Fruit fly (Drosophila melanogaster): ENCODE results near the gene nau.

The nau gene

DNA sequence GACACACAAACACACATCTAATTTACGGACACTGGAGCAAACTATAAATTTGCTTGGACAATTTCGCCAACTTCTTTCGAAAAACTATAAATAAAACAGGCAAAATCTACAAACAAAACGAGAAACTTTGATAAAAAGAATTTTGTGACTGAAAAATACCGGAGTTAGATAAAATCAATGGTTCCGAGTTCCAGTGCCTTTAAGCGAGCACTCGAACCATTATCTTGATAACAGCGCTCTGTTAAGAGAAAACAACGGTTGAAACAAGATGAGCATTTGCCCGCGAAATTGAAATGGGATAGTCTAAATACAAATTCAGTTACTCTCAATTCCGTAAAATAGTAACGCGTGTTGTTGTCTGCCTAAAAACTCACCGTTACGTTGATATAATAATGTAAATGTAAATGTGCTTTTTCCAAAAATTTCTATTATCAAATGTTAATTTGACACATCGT is 23.6 kb downstream of the nau start, which contains the start of gene CG10254 (continued):
- TF ChIP-seq Deaf1 (tag; optimal IDR thresholded peaks at IDR 0.05) (no peak), BEAF-32 (GFP tag; optimal IDR thresholded peaks at IDR 0.05) (peak; percentile 18), salm (tag; optimal IDR thresholded peaks at IDR 0.05) (no peak), CG30020 (tag; optimal IDR thresholded peaks at IDR 0.05) (no peak), CG12769 (tag; optimal IDR thresholded peaks at IDR 0.05) (no peak), ems (GFP tag; optimal IDR thresholded peaks at IDR 0.05) (no peak), CG30431 (GFP tag; optimal IDR thresholded peaks at IDR 0.05) (no peak), sr (GFP tag; IDR thresholded peaks at IDR 0.05) (no peak), gro (GFP tag; optimal IDR thresholded peaks at IDR 0.05) (no peak), Jarid2 (GFP tag; optimal IDR thresholded peaks at IDR 0.05) (no peak), cg (GFP tag; optimal IDR thresholded peaks at IDR 0.05) (no peak), HLH54F (GFP tag; optimal IDR thresholded peaks at IDR 0.05) (no peak), trem (tag; optimal IDR thresholded peaks at IDR 0.05) (peak; percentile 21), pum (GFP tag; optimal IDR thresholded peaks at IDR 0.05) (no peak), MESR4 (GFP tag; optimal IDR thresholded peaks at IDR 0.05) (peak; percentile 55), CG18619 (GFP tag; optimal IDR thresholded peaks at IDR 0.05) (no peak), CG12391 (tag; optimal IDR thresholded peaks at IDR 0.05) (no peak), YL-1 (GFP tag; optimal IDR thresholded peaks at IDR 0.05) (peak; percentile 45), CG11456 (GFP tag; IDR thresholded peaks at IDR 0.05) (no peak), Oli (tag; optimal IDR thresholded peaks at IDR 0.05) (no peak), CG13894 (tag; optimal IDR thresholded peaks at IDR 0.05) (no peak), rib (GFP tag; IDR thresholded peaks at IDR 0.05) (no peak), kni (GFP tag; optimal IDR thresholded peaks at IDR 0.05) (no peak), Hr3 (GFP tag; optimal IDR thresholded peaks at IDR 0.05) (no peak), CG17829 (tag; optimal IDR thresholded peaks at IDR 0.05) (no peak), bigmax (GFP tag; optimal IDR thresholded peaks at IDR 0.05) (peak; percentile 55), her (GFP tag; optimal IDR thresholded peaks at IDR 0.05) (no peak), CG10274 (GFP tag; optimal IDR thresholded peaks at IDR 0.05) (no peak), CG18764 (GFP tag; optimal IDR thresholded peaks at IDR 0.05) (no peak), CG12104 (GFP tag; optimal IDR thresholded peaks at IDR 0.05) (no peak), CG18476 (GFP tag; optimal IDR thresholded peaks at IDR 0.05) (no peak), NC2α (GFP tag; optimal IDR thresholded peaks at IDR 0.05) (no peak), Scr (GFP tag; IDR thresholded peaks at IDR 0.05; ENCODE audit: partially characterized antibody) (no peak), H15 (GFP tag; IDR thresholded peaks at IDR 0.05) (no peak), CG2129 (GFP tag; IDR thresholded peaks at IDR 0.05; ENCODE audit: partially characterized antibody) (no peak), CG14014 (GFP tag; IDR thresholded peaks at IDR 0.05) (no peak), CG9876 (GFP tag; optimal IDR thresholded peaks at IDR 0.05) (no peak), row (GFP tag; IDR thresholded peaks at IDR 0.05) (no peak)

DNA sequence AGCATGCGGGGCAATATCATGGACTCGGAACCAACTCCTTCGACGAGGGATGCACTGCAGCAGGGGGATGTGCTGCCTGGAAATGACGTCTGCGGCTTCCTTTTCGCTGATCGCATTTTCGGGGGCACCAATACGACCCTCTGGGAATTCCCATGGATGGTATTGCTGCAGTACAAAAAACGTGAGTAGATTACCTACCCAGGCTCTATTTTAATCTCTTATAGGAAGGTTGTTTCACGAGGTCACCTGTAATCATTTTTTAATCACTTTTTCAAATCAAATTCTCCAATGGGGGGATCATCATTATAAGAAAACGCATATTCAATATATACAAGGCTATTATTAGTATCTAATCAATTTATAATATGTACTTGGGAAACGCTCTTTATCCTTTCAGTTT is 31.2 kb downstream of the nau start:
- TF ChIP-seq Ets65A (GFP tag) (peak; percentile 70), CG3838 (GFP tag; optimal IDR thresholded peaks at IDR 0.05) (no peak), Dll (GFP tag; IDR thresholded peaks at IDR 0.05; ENCODE audit: partially characterized antibody) (no peak), Mad (GFP tag; optimal IDR thresholded peaks at IDR 0.05) (no peak), seq (GFP tag; IDR thresholded peaks at IDR 0.05) (no peak)
